Fruit fly (Drosophila melanogaster) whole organism, embryonic: ENCODE results near the gene Alh.

ENCODE experiments used
- Atf3 ChIP-seq: fragments of 200-800 bp; sonication (Bioruptor generic); optimal IDR thresholded peaks from 3 replicates; lab custom pipeline; 2016; ENCODE audit warnings: missing biosample characterization, missing genetic modification characterization
- BEAF-32 ChIP-seq: fragments of 200-800 bp; sonication (Bioruptor generic); optimal IDR thresholded peaks from 3 replicates; lab custom pipeline; 2017; ENCODE audit warnings: missing biosample characterization, missing genetic modification characterization, mild to moderate bottlenecking, moderate library complexity, missing genetic modification reagents
- Bgb ChIP-seq: fragments of 200-800 bp; sonication (Bioruptor generic); IDR thresholded peaks from 2 replicates; pipeline ENCODE4 v1.3.6; 2022; ENCODE audit warnings: missing biosample characterization, missing genetic modification characterization; ENCODE audit not compliant: partially characterized antibody
- CG1233 ChIP-seq: fragments of 200-800 bp; sonication (Bioruptor generic); optimal IDR thresholded peaks from 4 replicates; lab custom pipeline; 2018; ENCODE audit warnings: missing biosample characterization, mild to moderate bottlenecking, missing genetic modification characterization
- CG12391 ChIP-seq: fragments of 200-800 bp; sonication (Bioruptor generic); optimal IDR thresholded peaks from 3 replicates; lab custom pipeline; 2018; ENCODE audit warnings: missing biosample characterization, mild to moderate bottlenecking, missing genetic modification characterization, moderate library complexity
- CG15269 ChIP-seq: fragments of 200-800 bp; sonication (Bioruptor generic); optimal IDR thresholded peaks from 2 replicates; lab custom pipeline; 2018; ENCODE audit warnings: missing biosample characterization, mild to moderate bottlenecking, missing genetic modification characterization, moderate library complexity
- CG17612 ChIP-seq: fragments of 200-800 bp; sonication (Bioruptor generic); IDR thresholded peaks from 2 replicates; pipeline ENCODE4 v1.3.6; 2022; ENCODE audit warnings: missing biosample characterization, missing genetic modification characterization
- CG30020 ChIP-seq: fragments of 200-800 bp; optimal IDR thresholded peaks from 2 replicates; lab custom pipeline; 2019; ENCODE audit warnings: missing biosample characterization, mild to moderate bottlenecking, missing genetic modification characterization, moderate library complexity
- CG30431 ChIP-seq: fragments of 200-800 bp; sonication (Bioruptor generic); optimal IDR thresholded peaks from 2 replicates; lab custom pipeline; 2017; ENCODE audit warnings: missing biosample characterization, missing genetic modification characterization
- CG31365 ChIP-seq: fragments of 200-800 bp; sonication (Bioruptor generic); optimal IDR thresholded peaks from 2 replicates; lab custom pipeline; 2018; ENCODE audit warnings: missing biosample characterization, mild to moderate bottlenecking, missing genetic modification characterization
- CG33557 ChIP-seq: fragments of 200-800 bp; sonication (Bioruptor generic); optimal IDR thresholded peaks from 2 replicates; lab custom pipeline; 2019; ENCODE audit warnings: missing biosample characterization, mild to moderate bottlenecking, missing genetic modification characterization, moderate library complexity
- CG34224 ChIP-seq: fragments of 200-800 bp; sonication (Bioruptor generic); IDR thresholded peaks from 3 replicates; pipeline ENCODE4 v1.3.6; 2022; ENCODE audit warnings: missing biosample characterization, missing genetic modification characterization; ENCODE audit not compliant: partially characterized antibody
- CG3838 ChIP-seq: fragments of 200-800 bp; sonication (Bioruptor generic); optimal IDR thresholded peaks from 3 replicates; lab custom pipeline; 2016; ENCODE audit warnings: missing biosample characterization, missing genetic modification characterization
- CG5180 ChIP-seq: fragments of 200-800 bp; sonication (Bioruptor generic); optimal IDR thresholded peaks from 3 replicates; lab custom pipeline; 2017; ENCODE audit warnings: missing biosample characterization, missing genetic modification characterization, mild to moderate bottlenecking, moderate library complexity, missing genetic modification reagents
- CG6175 ChIP-seq: fragments of 200-800 bp; sonication (Bioruptor generic); IDR thresholded peaks from 3 replicates; pipeline ENCODE4 v1.3.6; 2022; ENCODE audit warnings: missing biosample characterization, missing genetic modification characterization
- CG6689 ChIP-seq: fragments of 200-800 bp; sonication (Bioruptor generic); IDR thresholded peaks from 2 replicates; pipeline ENCODE4 v1.3.6; 2022; ENCODE audit warnings: missing biosample characterization, missing genetic modification characterization
- CG9797 ChIP-seq: fragments of 200-800 bp; sonication (Bioruptor generic); optimal IDR thresholded peaks from 3 replicates; lab custom pipeline; 2018; ENCODE audit warnings: missing biosample characterization, mild to moderate bottlenecking, missing genetic modification characterization
- Drgx ChIP-seq: fragments of 200-800 bp; sonication (Bioruptor generic); IDR thresholded peaks from 2 replicates; pipeline ENCODE4 v1.3.6; 2022; ENCODE audit warnings: missing biosample characterization, missing genetic modification characterization
- H2.0 ChIP-seq: fragments of 200-800 bp; sonication (Bioruptor generic); IDR thresholded peaks from 2 replicates; pipeline ENCODE4 v1.3.6; 2022; ENCODE audit warnings: missing biosample characterization, missing genetic modification characterization
- HLH54F ChIP-seq: fragments of 200-800 bp; sonication (Bioruptor generic); optimal IDR thresholded peaks from 3 replicates; lab custom pipeline; 2016; ENCODE audit warnings: missing biosample characterization, missing genetic modification characterization
- HmgD ChIP-seq: fragments of 200-800 bp; sonication (Bioruptor generic); optimal IDR thresholded peaks from 3 replicates; lab custom pipeline; 2016; ENCODE audit warnings: missing biosample characterization, missing genetic modification characterization
- Hsf ChIP-seq: fragments of 200-800 bp; sonication (Bioruptor generic); optimal IDR thresholded peaks from 3 replicates; lab custom pipeline; 2016; ENCODE audit warnings: missing biosample characterization, missing genetic modification characterization
- Lhr ChIP-seq: fragments of 200-800 bp; sonication (Bioruptor generic); optimal IDR thresholded peaks from 3 replicates; lab custom pipeline; 2017; ENCODE audit warnings: mild to moderate bottlenecking, missing biosample characterization, missing genetic modification reagents, missing genetic modification characterization
- Max ChIP-seq: fragments of 200-800 bp; sonication (Bioruptor generic); optimal IDR thresholded peaks from 2 replicates; lab custom pipeline; 2016; ENCODE audit warnings: missing biosample characterization, mild to moderate bottlenecking, missing genetic modification characterization
- NFAT ChIP-seq: fragments of 200-800 bp; sonication (Bioruptor generic); IDR thresholded peaks from 2 replicates; pipeline ENCODE4 v1.3.6; 2022; ENCODE audit warnings: missing biosample characterization, missing genetic modification characterization
- Opbp ChIP-seq: fragments of 200-800 bp; sonication (Bioruptor generic); IDR thresholded peaks from 3 replicates; pipeline ENCODE4 v1.3.6; 2022; ENCODE audit warnings: missing biosample characterization, missing genetic modification characterization; ENCODE audit not compliant: partially characterized antibody
- Side ChIP-seq: fragments of 200-800 bp; sonication (Bioruptor generic); optimal IDR thresholded peaks from 2 replicates; lab custom pipeline; 2016; ENCODE audit warnings: missing biosample characterization, missing genetic modification characterization
- TFAM ChIP-seq: fragments of 200-800 bp; sonication (Bioruptor generic); optimal IDR thresholded peaks from 2 replicates; lab custom pipeline; 2017; ENCODE audit warnings: missing biosample characterization, missing genetic modification characterization, inconsistent platforms
- Usf ChIP-seq: fragments of 200-800 bp; sonication (Bioruptor generic); optimal IDR thresholded peaks from 2 replicates; lab custom pipeline; 2017; ENCODE audit warnings: missing genotype, missing biosample characterization, missing genetic modification characterization
- bowl ChIP-seq: fragments of 200-800 bp; sonication (Bioruptor generic); IDR thresholded peaks from 2 replicates; pipeline ENCODE4 v1.3.6; 2022; ENCODE audit warnings: missing biosample characterization, missing genetic modification characterization
- cad ChIP-seq: fragments of >200 bp; optimal IDR thresholded peaks from 2 replicates; lab custom pipeline; 2017; ENCODE audit warnings: missing biosample characterization, missing genetic modification characterization
- crp ChIP-seq, 2 experiments: fragments of 200-800 bp; sonication (Bioruptor generic); optimal IDR thresholded peaks; 2 replicates in 1 of 2; 3 replicates in 1 of 2; lab custom pipeline; 2017; ENCODE audit warnings: missing biosample characterization in 2 of 2, missing genetic modification characterization in 2 of 2, mild to moderate bottlenecking in 1 of 2, moderate library complexity in 1 of 2
- dmrt99B ChIP-seq: fragments of 200-800 bp; sonication (Bioruptor generic); optimal IDR thresholded peaks from 2 replicates; lab custom pipeline; 2018; ENCODE audit warnings: missing biosample characterization, mild to moderate bottlenecking, missing genetic modification characterization, moderate library complexity
- dpn ChIP-seq, 2 experiments: fragments of 200-800 bp; sonication (Bioruptor generic); optimal IDR thresholded peaks; 3 replicates each; lab custom pipeline; 2016; ENCODE audit warnings: missing biosample characterization in 2 of 2, missing genetic modification characterization in 2 of 2
- gce ChIP-seq: fragments of 200-800 bp; sonication (Bioruptor generic); IDR thresholded peaks from 3 replicates; pipeline ENCODE4 v1.3.6; 2022; ENCODE audit warnings: missing biosample characterization, missing genetic modification characterization
- hb ChIP-seq: fragments of 200-800 bp; sonication (Bioruptor generic); IDR thresholded peaks from 3 replicates; pipeline ENCODE4 v1.3.6; 2022; ENCODE audit warnings: missing biosample characterization, missing genetic modification characterization; ENCODE audit not compliant: partially characterized antibody
- jing ChIP-seq: fragments of 200-800 bp; sonication (Bioruptor generic); optimal IDR thresholded peaks from 2 replicates; lab custom pipeline; 2018; ENCODE audit warnings: missing biosample characterization, mild to moderate bottlenecking, missing genetic modification characterization
- kni ChIP-seq: fragments of 200-800 bp; sonication (Bioruptor generic); optimal IDR thresholded peaks from 3 replicates; lab custom pipeline; 2017; ENCODE audit warnings: mild to moderate bottlenecking, missing biosample characterization, missing genetic modification reagents, missing genetic modification characterization
- knrl ChIP-seq: fragments of 200-800 bp; sonication (Bioruptor generic); IDR thresholded peaks from 3 replicates; pipeline ENCODE4 v1.3.6; 2022; ENCODE audit warnings: missing biosample characterization, missing genetic modification characterization; ENCODE audit not compliant: partially characterized antibody
- lov ChIP-seq, 2 experiments: fragments of 200-800 bp in 1 of 2; fragments of >200 bp in 1 of 2; sonication (Bioruptor generic) in 1 of 2; IDR thresholded peaks in 1 of 2; optimal IDR thresholded peaks in 1 of 2; 2 replicates in 1 of 2; 3 replicates in 1 of 2; pipeline versions ENCODE4 v1.3.6 to Lab custom; 2017 to 2022; ENCODE audit warnings: missing biosample characterization in 1 of 2, missing genetic modification characterization in 1 of 2
- mirr ChIP-seq: fragments of 200-800 bp; sonication (Bioruptor generic); optimal IDR thresholded peaks from 3 replicates; lab custom pipeline; 2018; ENCODE audit warnings: missing biosample characterization, mild to moderate bottlenecking, missing genetic modification characterization
- rib ChIP-seq: fragments of 200-800 bp; sonication (Bioruptor generic); IDR thresholded peaks from 2 replicates; pipeline ENCODE4 v1.3.6; 2022; ENCODE audit warnings: missing biosample characterization, missing genetic modification characterization
- sr ChIP-seq: fragments of 200-800 bp; sonication (Bioruptor generic); IDR thresholded peaks from 3 replicates; pipeline ENCODE4 v1.3.6; 2022; ENCODE audit warnings: missing biosample characterization, missing genetic modification characterization
- tll ChIP-seq, 2 experiments: fragments of 200-800 bp in 1 of 2; fragments of >200 bp in 1 of 2; sonication (Bioruptor generic) in 1 of 2; optimal IDR thresholded peaks; 2 replicates each; lab custom pipeline; 2017 to 2019; ENCODE audit warnings: missing biosample characterization in 2 of 2, missing genetic modification characterization in 2 of 2, mild to moderate bottlenecking in 1 of 2, moderate library complexity in 1 of 2
- trem ChIP-seq: fragments of 200-800 bp; optimal IDR thresholded peaks from 3 replicates; lab custom pipeline; 2019; ENCODE audit warnings: missing biosample characterization, mild to moderate bottlenecking, missing genetic modification characterization, moderate library complexity
- ttk ChIP-seq: fragments of 200-800 bp; sonication (Bioruptor generic); IDR thresholded peaks from 2 replicates; pipeline ENCODE4 v2.1.2; 2022; ENCODE audit warnings: missing biosample characterization, missing genetic modification characterization
- usp ChIP-seq: fragments of >200 bp; optimal IDR thresholded peaks from 2 replicates; lab custom pipeline; 2017; ENCODE audit warnings: missing biosample characterization, missing genetic modification characterization
- zfh1 ChIP-seq: fragments of 200-800 bp; sonication (Bioruptor generic); IDR thresholded peaks from 3 replicates; pipeline ENCODE4 v1.3.6; 2022; ENCODE audit warnings: missing biosample characterization, missing genetic modification characterization

Gene Alh

DNA sequence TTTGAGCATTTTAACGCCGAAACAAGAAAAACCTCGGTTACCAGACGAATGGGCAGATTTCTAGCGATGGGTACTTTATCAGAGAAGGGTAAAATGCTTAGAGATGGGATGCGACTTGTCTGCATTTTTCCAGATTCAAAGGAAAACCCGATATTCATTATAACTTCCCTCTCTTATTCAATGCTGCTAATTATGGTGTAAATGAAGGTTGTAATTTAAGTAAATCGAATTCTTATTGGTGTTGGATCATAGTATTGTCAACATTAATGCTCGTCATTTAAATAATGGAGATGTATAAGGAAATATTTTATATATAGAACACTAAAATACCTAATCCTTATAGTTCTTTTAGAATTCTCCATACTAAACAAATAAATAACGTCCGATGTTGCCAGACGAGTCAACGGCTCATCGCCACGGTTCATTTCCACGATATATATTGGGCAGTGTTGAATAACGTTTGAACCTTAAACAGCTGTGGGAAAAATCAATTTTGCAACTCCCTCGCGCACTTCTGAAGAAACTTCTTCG is at the start of gene Alh, which contains the start of gene CG10098 (continued):
- no peak; the same call in 1 of the 2 replicates for TF ChIP-seq Drgx (GFP tag; lab: Robert Waterston, UW)
- peak; percentile 88 for TF ChIP-seq CG12391 (tag; lab: Kevin White, UChicago)
- TF ChIP-seq CG33557 (GFP tag; lab: Kevin White, UChicago), result peak; percentile 72
- no peak for TF ChIP-seq CG31365 (tag; lab: Kevin White, UChicago)
- peak; percentile 82 for TF ChIP-seq Atf3 (GFP tag; lab: Kevin White, UChicago)
- TF ChIP-seq hb (GFP tag; lab: Robert Waterston, UW), result peak; percentile 72; the same call in 2 of the 3 replicates
- peak; percentile 69 for TF ChIP-seq Bgb
- peak; percentile 79 for TF ChIP-seq Opbp (GFP tag; lab: Robert Waterston, UW)
- TF ChIP-seq CG6689, result peak; percentile 73
- peak; percentile 69 for TF ChIP-seq H2.0 (GFP tag; lab: Robert Waterston, UW)
- TF ChIP-seq trem (tag; lab: Kevin White, UChicago), result peak; percentile 78
- TF ChIP-seq CG34224 (GFP tag; lab: Robert Waterston, UW), result peak; percentile 63; the same call in 2 of the 3 replicates
- peak; percentile 71 for TF ChIP-seq Usf
- peak; percentile 74 for TF ChIP-seq CG30431
- TF ChIP-seq CG9797 (GFP tag; lab: Kevin White, UChicago), result peak; percentile 36
- no peak for TF ChIP-seq mirr
- peak; percentile 83 to 94 for TF ChIP-seq crp (GFP tag; optimal IDR thresholded peaks at IDR 0.05; lab: Kevin White, UChicago)
- peak; percentile 50; the same call in 1 of the 2 replicates for TF ChIP-seq rib (GFP tag; lab: Robert Waterston, UW)
- peak; percentile 66; the same call in 1 of the 3 replicates for TF ChIP-seq zfh1
- TF ChIP-seq CG5180 (GFP tag; lab: Kevin White, UChicago), result peak; percentile 40
- no peak for TF ChIP-seq usp
- peak; percentile 96 for TF ChIP-seq BEAF-32 (GFP tag; lab: Kevin White, UChicago)
- peak; percentile 87; the same call in 2 of the 3 replicates for TF ChIP-seq knrl (GFP tag; lab: Robert Waterston, UW)
- peak; percentile 79 for TF ChIP-seq Max (GFP tag; lab: Kevin White, UChicago)
- TF ChIP-seq dmrt99B (tag; lab: Kevin White, UChicago), result peak; percentile 70
- peak; percentile 91 for TF ChIP-seq dpn (GFP tag; optimal IDR thresholded peaks at IDR 0.05; lab: Kevin White, UChicago)
- TF ChIP-seq CG17612, result peak; percentile 47; the same call in 1 of the 2 replicates
- TF ChIP-seq ttk, result peak; percentile 81
- peak; percentile 92 for TF ChIP-seq HLH54F (GFP tag; lab: Kevin White, UChicago)
- peak; percentile 58 for TF ChIP-seq HmgD
- TF ChIP-seq TFAM, result peak; percentile 5
- TF ChIP-seq lov (optimal IDR thresholded peaks at IDR 0.05; lab: Kevin White, UChicago), result no peak
- peak; percentile 63; the same call in 1 of the 3 replicates for TF ChIP-seq lov (GFP tag; IDR thresholded peaks at IDR 0.05; lab: Robert Waterston, UW)
- peak; percentile 80 for TF ChIP-seq CG15269
- peak; percentile 88 for TF ChIP-seq Lhr
- TF ChIP-seq jing (GFP tag; lab: Kevin White, UChicago), result peak; percentile 59
- no peak for TF ChIP-seq bowl (GFP tag; lab: Robert Waterston, UW)
- 0 out of 3 replicates have a peak, but pooled peaks have one; percentile 54 for TF ChIP-seq gce (GFP tag; lab: Robert Waterston, UW)
- TF ChIP-seq Hsf (GFP tag; lab: Kevin White, UChicago), result peak; percentile 91
- peak; percentile 74 for TF ChIP-seq CG1233 (GFP tag; lab: Kevin White, UChicago)
- peak; percentile 61 for TF ChIP-seq CG3838 (GFP tag; lab: Kevin White, UChicago)
- peak; percentile 73 for TF ChIP-seq CG30020 (tag; lab: Kevin White, UChicago)
- peak; percentile 74 for TF ChIP-seq Side (GFP tag; lab: Kevin White, UChicago)
- TF ChIP-seq NFAT (GFP tag; lab: Robert Waterston, UW), result peak; percentile 87
- TF ChIP-seq cad, result no peak
- no peak; the same call in 2 of the 3 replicates for TF ChIP-seq sr
- peak; percentile 43 to 80 for TF ChIP-seq tll (GFP tag; optimal IDR thresholded peaks at IDR 0.05; lab: Kevin White, UChicago)
- peak; percentile 52 for TF ChIP-seq kni (GFP tag; lab: Kevin White, UChicago)
- peak; percentile 36; the same call in 1 of the 3 replicates for TF ChIP-seq CG6175 (GFP tag; lab: Robert Waterston, UW)
